Fruit fly (Drosophila melanogaster) whole organism, embryonic: Measurements from ENCODE around the gene SoYb.

Experiments used
- Bgb ChIP-seq: fragments of 200-800 bp; sonication (Bioruptor generic); IDR thresholded peaks from 2 replicates; pipeline ENCODE4 v1.3.6; 2022; ENCODE audit warnings: missing biosample characterization, missing genetic modification characterization; ENCODE audit not compliant: partially characterized antibody
- CG10267 ChIP-seq: fragments of 200-800 bp; sonication (Bioruptor generic); optimal IDR thresholded peaks from 2 replicates; lab custom pipeline; 2018; ENCODE audit warnings: missing biosample characterization, mild to moderate bottlenecking, missing genetic modification characterization, moderate library complexity
- CG10321 ChIP-seq: fragments of 200-800 bp; sonication (Bioruptor generic); IDR thresholded peaks from 2 replicates; pipeline ENCODE4 v1.3.6; 2022; ENCODE audit warnings: missing biosample characterization, missing genetic modification characterization
- CG12071 ChIP-seq: fragments of 200-800 bp; sonication (Bioruptor generic); optimal IDR thresholded peaks from 3 replicates; lab custom pipeline; 2018; ENCODE audit warnings: missing biosample characterization, mild to moderate bottlenecking, missing genetic modification characterization
- CG12659 ChIP-seq: fragments of 200-800 bp; sonication (Bioruptor generic); optimal IDR thresholded peaks from 3 replicates; lab custom pipeline; 2017; ENCODE audit warnings: mild to moderate bottlenecking, missing biosample characterization, missing genetic modification reagents, missing genetic modification characterization
- CG12942 ChIP-seq: fragments of 200-800 bp; sonication (Bioruptor generic); optimal IDR thresholded peaks from 3 replicates; lab custom pipeline; 2016; ENCODE audit warnings: missing biosample characterization, missing genetic modification characterization
- CG13296 ChIP-seq: fragments of 200-800 bp; sonication (Bioruptor generic); optimal IDR thresholded peaks from 3 replicates; lab custom pipeline; 2018; ENCODE audit warnings: missing biosample characterization, mild to moderate bottlenecking, missing genetic modification characterization
- CG13424 ChIP-seq: fragments of 200-800 bp; sonication (Bioruptor generic); optimal IDR thresholded peaks from 2 replicates; lab custom pipeline; 2019; ENCODE audit warnings: missing biosample characterization, mild to moderate bottlenecking, missing genetic modification characterization, moderate library complexity
- CG14965 ChIP-seq: fragments of 200-800 bp; sonication (Bioruptor generic); optimal IDR thresholded peaks from 2 replicates; lab custom pipeline; 2016; ENCODE audit warnings: missing biosample characterization, missing genetic modification characterization, borderline replicate concordance
- CG17802 ChIP-seq: fragments of 200-800 bp; sonication (Bioruptor generic); optimal IDR thresholded peaks from 2 replicates; lab custom pipeline; 2018; ENCODE audit warnings: missing biosample characterization, mild to moderate bottlenecking, missing genetic modification characterization, moderate library complexity
- CG17912 ChIP-seq: fragments of 200-800 bp; sonication (Bioruptor generic); optimal IDR thresholded peaks from 2 replicates; lab custom pipeline; 2018; ENCODE audit warnings: missing biosample characterization, mild to moderate bottlenecking, missing genetic modification characterization
- CG31441 ChIP-seq: fragments of 200-800 bp; sonication (Bioruptor generic); IDR thresholded peaks from 2 replicates; pipeline ENCODE4 v1.3.6; 2022; ENCODE audit warnings: missing biosample characterization, missing genetic modification characterization
- CG32532 ChIP-seq: fragments of 200-800 bp; sonication (Bioruptor generic); IDR thresholded peaks from 2 replicates; pipeline ENCODE4 v1.3.6; 2022; ENCODE audit warnings: missing biosample characterization, missing genetic modification characterization
- CG33213 ChIP-seq: fragments of 200-800 bp; sonication (Bioruptor generic); optimal IDR thresholded peaks from 3 replicates; lab custom pipeline; 2016; ENCODE audit warnings: missing biosample characterization, missing genetic modification characterization
- CG42726 ChIP-seq: fragments of 200-800 bp; sonication (Bioruptor generic); IDR thresholded peaks from 2 replicates; pipeline ENCODE4 v1.3.6; 2022; ENCODE audit warnings: missing biosample characterization, missing genetic modification characterization; ENCODE audit not compliant: partially characterized antibody
- CG5180 ChIP-seq: fragments of 200-800 bp; sonication (Bioruptor generic); optimal IDR thresholded peaks from 3 replicates; lab custom pipeline; 2017; ENCODE audit warnings: missing biosample characterization, missing genetic modification characterization, mild to moderate bottlenecking, moderate library complexity, missing genetic modification reagents
- CG6272 ChIP-seq: fragments of 200-800 bp; sonication (Bioruptor generic); IDR thresholded peaks from 2 replicates; pipeline ENCODE4 v1.3.6; 2022; ENCODE audit warnings: missing biosample characterization, missing genetic modification characterization
- CG6689 ChIP-seq: fragments of 200-800 bp; sonication (Bioruptor generic); IDR thresholded peaks from 2 replicates; pipeline ENCODE4 v1.3.6; 2022; ENCODE audit warnings: missing biosample characterization, missing genetic modification characterization
- CG6791 ChIP-seq: fragments of 200-800 bp; sonication (Bioruptor generic); IDR thresholded peaks from 3 replicates; pipeline ENCODE4 v1.3.6; 2022; ENCODE audit warnings: missing biosample characterization, missing genetic modification characterization; ENCODE audit not compliant: partially characterized antibody
- CG7839 ChIP-seq: fragments of 200-800 bp; sonication (Bioruptor generic); optimal IDR thresholded peaks from 3 replicates; lab custom pipeline; 2018; ENCODE audit warnings: missing biosample characterization, mild to moderate bottlenecking, missing genetic modification characterization, moderate library complexity
- CG7987 ChIP-seq: fragments of 200-800 bp; sonication (Bioruptor generic); optimal IDR thresholded peaks from 2 replicates; lab custom pipeline; 2018; ENCODE audit warnings: missing biosample characterization, mild to moderate bottlenecking, missing genetic modification characterization, moderate library complexity
- CG8924 ChIP-seq: fragments of 200-800 bp; optimal IDR thresholded peaks from 3 replicates; lab custom pipeline; 2019; ENCODE audit warnings: missing biosample characterization, mild to moderate bottlenecking, missing genetic modification characterization, moderate library complexity
- CG9609 ChIP-seq: fragments of 200-800 bp; sonication (Bioruptor generic); optimal IDR thresholded peaks from 3 replicates; lab custom pipeline; 2016; ENCODE audit warnings: missing biosample characterization, missing genetic modification characterization
- Dad ChIP-seq: fragments of 200-800 bp; sonication (Bioruptor generic); optimal IDR thresholded peaks from 3 replicates; lab custom pipeline; 2016; ENCODE audit warnings: missing biosample characterization, missing genetic modification characterization
- Dref ChIP-seq: fragments of 200-800 bp; sonication (Bioruptor generic); IDR thresholded peaks from 2 replicates; pipeline ENCODE4 v1.3.6; 2022; ENCODE audit warnings: missing biosample characterization, missing genetic modification characterization
- E2f1 ChIP-seq: fragments of 200-800 bp; sonication (Bioruptor generic); IDR thresholded peaks from 2 replicates; pipeline ENCODE4 v1.3.6; 2022; ENCODE audit warnings: missing biosample characterization, missing genetic modification characterization
- Fer2 ChIP-seq: fragments of 200-800 bp; sonication (Bioruptor generic); optimal IDR thresholded peaks from 2 replicates; lab custom pipeline; 2018; ENCODE audit warnings: missing biosample characterization, mild to moderate bottlenecking, missing genetic modification characterization, moderate library complexity
- GATAe ChIP-seq: fragments of 200-800 bp; sonication (Bioruptor generic); conservative IDR thresholded peaks from 2 replicates; pipeline ENCODE4 v1.3.6; 2022; ENCODE audit warnings: missing biosample characterization, missing genetic modification characterization
- HmgZ ChIP-seq: fragments of 200-800 bp; sonication (Bioruptor generic); optimal IDR thresholded peaks from 2 replicates; lab custom pipeline; 2018; ENCODE audit warnings: missing biosample characterization, mild to moderate bottlenecking, missing genetic modification characterization
- Meics ChIP-seq: fragments of 200-800 bp; sonication (Bioruptor generic); optimal IDR thresholded peaks from 2 replicates; lab custom pipeline; 2017; ENCODE audit warnings: missing biosample characterization, mild to moderate bottlenecking, missing genetic modification characterization
- Rfx ChIP-seq: fragments of 200-800 bp; sonication (Bioruptor generic); IDR thresholded peaks from 2 replicates; pipeline ENCODE4 v1.3.6; 2022; ENCODE audit warnings: missing biosample characterization, missing genetic modification characterization
- Sox100B ChIP-seq: fragments of 200-800 bp; sonication (Bioruptor generic); optimal IDR thresholded peaks from 3 replicates; lab custom pipeline; 2018; ENCODE audit warnings: missing biosample characterization, mild to moderate bottlenecking, missing genetic modification characterization
- amos ChIP-seq: fragments of 200-800 bp; sonication (Bioruptor generic); IDR thresholded peaks from 2 replicates; pipeline ENCODE4 v1.3.6; 2022; ENCODE audit warnings: missing biosample characterization, missing genetic modification characterization; ENCODE audit not compliant: partially characterized antibody
- bsh ChIP-seq, 2 experiments: fragments of 200-800 bp; sonication (Bioruptor generic); optimal IDR thresholded peaks; 2 replicates each; lab custom pipeline; 2017 to 2018; ENCODE audit warnings: mild to moderate bottlenecking in 2 of 2, missing biosample characterization in 2 of 2, missing genetic modification characterization in 2 of 2, moderate library complexity in 1 of 2
- cato ChIP-seq: fragments of 200-800 bp; sonication (Bioruptor generic); optimal IDR thresholded peaks from 2 replicates; lab custom pipeline; 2016; ENCODE audit warnings: missing biosample characterization, missing genetic modification characterization, borderline replicate concordance
- crol ChIP-seq: fragments of 200-800 bp; sonication (Bioruptor generic); IDR thresholded peaks from 2 replicates; pipeline ENCODE4 v1.3.6; 2022; ENCODE audit warnings: missing biosample characterization, missing genetic modification characterization
- dati ChIP-seq: fragments of 200-800 bp; sonication (Bioruptor generic); IDR thresholded peaks from 2 replicates; pipeline ENCODE4 v1.3.6; 2022; ENCODE audit warnings: missing biosample characterization, missing genetic modification characterization
- gem ChIP-seq: fragments of 200-800 bp; sonication (Bioruptor generic); optimal IDR thresholded peaks from 2 replicates; lab custom pipeline; 2019; ENCODE audit warnings: missing biosample characterization, mild to moderate bottlenecking, missing genetic modification characterization, moderate library complexity
- gsb ChIP-seq: fragments of 200-800 bp; sonication (Bioruptor generic); IDR thresholded peaks from 2 replicates; pipeline ENCODE4 v1.3.6; 2022; ENCODE audit warnings: missing biosample characterization, missing genetic modification characterization
- h ChIP-seq: fragments of >200 bp; optimal IDR thresholded peaks from 2 replicates; lab custom pipeline; 2017
- jing ChIP-seq: fragments of 200-800 bp; sonication (Bioruptor generic); optimal IDR thresholded peaks from 2 replicates; lab custom pipeline; 2018; ENCODE audit warnings: missing biosample characterization, mild to moderate bottlenecking, missing genetic modification characterization
- kay ChIP-seq: fragments of 200-800 bp; sonication (Bioruptor generic); optimal IDR thresholded peaks from 2 replicates; lab custom pipeline; 2016; ENCODE audit warnings: missing biosample characterization, missing genetic modification characterization
- ken ChIP-seq: fragments of 200-800 bp; sonication (Bioruptor generic); IDR thresholded peaks from 3 replicates; pipeline ENCODE4 v1.3.6; 2022; ENCODE audit warnings: missing biosample characterization, missing genetic modification characterization
- p53 ChIP-seq: fragments of 200-800 bp; sonication (Bioruptor generic); optimal IDR thresholded peaks from 2 replicates; lab custom pipeline; 2016; ENCODE audit warnings: missing biosample characterization, missing genetic modification characterization
- pros ChIP-seq: fragments of 200-800 bp; sonication (Bioruptor generic); optimal IDR thresholded peaks from 3 replicates; lab custom pipeline; 2019; ENCODE audit warnings: missing biosample characterization, mild to moderate bottlenecking, missing genetic modification characterization, moderate library complexity
- pzg ChIP-seq: fragments of 200-800 bp; sonication (Bioruptor generic); optimal IDR thresholded peaks from 3 replicates; lab custom pipeline; 2018; ENCODE audit warnings: missing biosample characterization, mild to moderate bottlenecking, missing genetic modification characterization, moderate library complexity
- sim ChIP-seq: fragments of 200-800 bp; sonication (Bioruptor generic); IDR thresholded peaks from 2 replicates; pipeline ENCODE4 v1.3.6; 2022; ENCODE audit warnings: missing biosample characterization, missing genetic modification characterization
- slp2 ChIP-seq: fragments of 200-800 bp; sonication (Bioruptor generic); optimal IDR thresholded peaks from 2 replicates; lab custom pipeline; 2016; ENCODE audit warnings: missing biosample characterization, missing genetic modification characterization
- sqz ChIP-seq: fragments of 200-800 bp; sonication (Bioruptor generic); optimal IDR thresholded peaks from 3 replicates; lab custom pipeline; 2018; ENCODE audit warnings: missing biosample characterization, mild to moderate bottlenecking, missing genetic modification characterization
- ttk ChIP-seq: fragments of 200-800 bp; sonication (Bioruptor generic); IDR thresholded peaks from 2 replicates; pipeline ENCODE4 v2.1.2; 2022; ENCODE audit warnings: missing biosample characterization, missing genetic modification characterization
- tup ChIP-seq: fragments of 200-800 bp; sonication (Bioruptor generic); optimal IDR thresholded peaks from 2 replicates; lab custom pipeline; 2016; ENCODE audit warnings: missing biosample characterization, mild to moderate bottlenecking, missing genetic modification characterization, moderate library complexity

Gene SoYb

DNA sequence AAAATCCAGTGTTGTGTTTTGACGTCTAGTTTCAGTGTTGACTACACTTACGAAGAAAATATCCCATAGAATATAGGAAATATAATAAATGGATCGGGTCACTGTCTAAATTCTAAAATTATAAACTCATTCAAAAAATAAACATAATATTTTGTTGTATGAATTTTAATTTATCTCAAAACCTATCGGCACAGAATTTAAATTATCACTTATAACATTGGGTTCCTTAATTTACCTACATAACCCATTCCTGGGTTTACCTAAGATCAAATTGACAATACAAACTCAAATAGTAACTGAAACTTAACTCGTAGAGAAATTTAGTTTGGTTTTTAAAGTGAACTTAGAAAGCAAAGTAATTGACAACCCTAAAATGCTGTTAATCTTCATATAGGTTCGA is 6.0 kb downstream of the SoYb start (continued):
- TF ChIP-seq CG6689 (no peak; the same call in 1 of the 2 replicates), Dref (no peak), CG13296 (GFP tag; lab: Kevin White, UChicago) (no peak), CG6272 (GFP tag; lab: Robert Waterston, UW) (no peak), CG6791 (GFP tag; lab: Robert Waterston, UW) (no peak; the same call in 2 of the 3 replicates), Fer2 (no peak), CG9609 (GFP tag; lab: Kevin White, UChicago) (no peak), CG7987 (GFP tag; lab: Kevin White, UChicago) (no peak), CG10267 (tag; lab: Kevin White, UChicago) (peak; percentile 87), CG17802 (tag; lab: Kevin White, UChicago) (no peak), jing (GFP tag; lab: Kevin White, UChicago) (no peak), dati (GFP tag; lab: Robert Waterston, UW) (no peak), CG7839 (tag; lab: Kevin White, UChicago) (no peak), Sox100B (GFP tag; lab: Kevin White, UChicago) (no peak), Rfx (GFP tag; lab: Robert Waterston, UW) (no peak), kay (no peak), amos (no peak), CG12942 (GFP tag; lab: Kevin White, UChicago) (no peak), Bgb (GFP tag; lab: Robert Waterston, UW) (no peak), CG42726 (no peak), cato (GFP tag; lab: Kevin White, UChicago) (no peak), gsb (no peak), h (lab: Kevin White, UChicago) (no peak), p53 (GFP tag; lab: Kevin White, UChicago) (no peak), CG8924 (tag; lab: Kevin White, UChicago) (peak; percentile 60), E2f1 (GFP tag; lab: Robert Waterston, UW) (no peak), pros (GFP tag; lab: Kevin White, UChicago) (no peak), CG5180 (no peak), CG12659 (peak; percentile 9), CG33213 (GFP tag; lab: Kevin White, UChicago) (no peak), HmgZ (tag; lab: Kevin White, UChicago) (no peak), Meics (no peak), CG17912 (GFP tag; lab: Kevin White, UChicago) (no peak), ttk (no peak), bsh (GFP tag; optimal IDR thresholded peaks at IDR 0.05; lab: Kevin White, UChicago) (peak in 1 of 2 experiments; percentile 23), sim (GFP tag; lab: Robert Waterston, UW) (no peak), crol (GFP tag; lab: Robert Waterston, UW) (no peak), CG13424 (tag; lab: Kevin White, UChicago) (peak; percentile 21), gem (peak; percentile 61), CG14965 (GFP tag; lab: Kevin White, UChicago) (no peak), ken (GFP tag; lab: Robert Waterston, UW) (no peak), pzg (GFP tag; lab: Kevin White, UChicago) (no peak), CG31441 (GFP tag; lab: Robert Waterston, UW) (0 out of 2 replicates have a peak, but pooled peaks have one; percentile 36), CG32532 (GFP tag; lab: Robert Waterston, UW) (no peak), slp2 (GFP tag; lab: Kevin White, UChicago) (no peak), CG10321 (GFP tag; lab: Robert Waterston, UW) (no peak), sqz (peak; percentile 35), tup (GFP tag; lab: Kevin White, UChicago) (no peak), GATAe (GFP tag; lab: Robert Waterston, UW) (no peak), CG12071 (GFP tag; lab: Kevin White, UChicago) (no peak), Dad (no peak)
